Worm (Caenorhabditis elegans) whole organism, L4/young adult: ENCODE measurements around the gene cct-2.

ENCODE experiments used
- W03F9.2 ChIP-seq: fragments of 150-350 bp; optimal IDR thresholded peaks from 2 replicates; lab custom pipeline; 2014; ENCODE audit warnings: missing biosample characterization, missing genetic modification characterization
- dao-5 ChIP-seq: sonication (generic microtip); optimal IDR thresholded peaks from 2 replicates; lab custom pipeline; 2016; ENCODE audit warnings: missing genotype, missing genetic modification characterization, moderate library complexity, missing compliant biosample characterization
- him-1 ChIP-seq: sonication (generic microtip); optimal IDR thresholded peaks from 2 replicates; lab custom pipeline; 2016; ENCODE audit warnings: missing genotype, missing genetic modification reagents, missing genetic modification characterization, missing compliant biosample characterization

cct-2 gene

ce11 chrII:8927253-8927791, at the start of gene cct-2:
TSS of gene cct-2 (plus strand) at chrII:8927741.
- TF ChIP-seq W03F9.2 (peak; percentile 66), dao-5 (tag; lab: Kevin White, UChicago) (no peak), him-1 (tag; lab: Kevin White, UChicago) (no peak)

- TF ChIP-seq him-1 (tag; lab: Kevin White, UChicago) (no peak), W03F9.2 (no peak), dao-5 (tag; lab: Kevin White, UChicago) (no peak)
Observed at ce11 chrII:8878528-8878927, 49.0 kb upstream of the cct-2 start.

- no peak for TF ChIP-seq dao-5 (tag; lab: Kevin White, UChicago)
- no peak for TF ChIP-seq W03F9.2
- no peak for TF ChIP-seq him-1 (tag; lab: Kevin White, UChicago)
Observed at ce11 chrII:8883559-8883958, 44.0 kb upstream of the cct-2 start, which contains the start of gene rha-1. TSS of gene rha-1 (minus strand) at chrII:8883659.

- TF ChIP-seq dao-5 (tag; lab: Kevin White, UChicago) (no peak), W03F9.2 (peak; percentile 28), him-1 (tag; lab: Kevin White, UChicago) (no peak)
Observed at ce11 chrII:8884262-8884949, 43.1 kb upstream of the cct-2 start, which contains the start of the genes T07D4.5 and ddx-19. TSS of gene T07D4.5 (minus strand) at chrII:8884332. TSS of gene ddx-19 (plus strand) at chrII:8884899.

- TF ChIP-seq W03F9.2, result no peak
- no peak for TF ChIP-seq dao-5 (tag; lab: Kevin White, UChicago)
- no peak for TF ChIP-seq him-1 (tag; lab: Kevin White, UChicago)
Observed at ce11 chrII:8889589-8889988, 38.0 kb upstream of the cct-2 start.

ce11 chrII:8890017-8890416, 37.5 kb upstream of the cct-2 start:
- TF ChIP-seq W03F9.2 (peak; percentile 37), dao-5 (tag; lab: Kevin White, UChicago) (no peak)

- TF ChIP-seq dao-5 (tag; lab: Kevin White, UChicago), result no peak
- TF ChIP-seq W03F9.2, result no peak
- no peak for TF ChIP-seq him-1 (tag; lab: Kevin White, UChicago)
Observed at ce11 chrII:8890530-8890929, 37.0 kb upstream of the cct-2 start.

- TF ChIP-seq dao-5 (tag; lab: Kevin White, UChicago) (no peak), W03F9.2 (no peak), him-1 (tag; lab: Kevin White, UChicago) (no peak)
Observed at ce11 chrII:8891042-8891441, 36.5 kb upstream of the cct-2 start.

- no peak for TF ChIP-seq W03F9.2
- no peak for TF ChIP-seq him-1 (tag; lab: Kevin White, UChicago)
- TF ChIP-seq dao-5 (tag; lab: Kevin White, UChicago), result no peak
Observed at ce11 chrII:8891606-8892005, 35.9 kb upstream of the cct-2 start.

- no peak for TF ChIP-seq dao-5 (tag; lab: Kevin White, UChicago)
- no peak for TF ChIP-seq W03F9.2
- no peak for TF ChIP-seq him-1 (tag; lab: Kevin White, UChicago)
Observed at ce11 chrII:8895398-8895797, 32.1 kb upstream of the cct-2 start.

- TF ChIP-seq him-1 (tag; lab: Kevin White, UChicago) (no peak), W03F9.2 (no peak), dao-5 (tag; lab: Kevin White, UChicago) (no peak)
Observed at ce11 chrII:8895895-8896294, 31.6 kb upstream of the cct-2 start.

ce11 chrII:8896541-8896940, 31.0 kb upstream of the cct-2 start, which contains the start of gene lat-1:
TSS of gene lat-1 (plus strand) at chrII:8896841.
- TF ChIP-seq him-1 (tag; lab: Kevin White, UChicago), result no peak
- no peak for TF ChIP-seq dao-5 (tag; lab: Kevin White, UChicago)
- TF ChIP-seq W03F9.2, result no peak

- TF ChIP-seq dao-5 (tag; lab: Kevin White, UChicago) (no peak), W03F9.2 (no peak), him-1 (tag; lab: Kevin White, UChicago) (no peak)
Observed at ce11 chrII:8897244-8897643, 30.3 kb upstream of the cct-2 start.

- TF ChIP-seq him-1 (tag; lab: Kevin White, UChicago) (no peak), dao-5 (tag; lab: Kevin White, UChicago) (no peak), W03F9.2 (no peak)
Observed at ce11 chrII:8898582-8899356, 28.8 kb upstream of the cct-2 start.
